Worm (Caenorhabditis elegans) whole organism, L4 larva: ENCODE results near the gene such-1.

ENCODE experiments used
- F44E2.7 ChIP-seq: fragments of 200-800 bp; sonication (Bioruptor generic); IDR thresholded peaks from 2 replicates; pipeline ENCODE4 v2.1.2; 2022; ENCODE audit warnings: missing genetic modification characterization, missing compliant biosample characterization
- T20F7.1 ChIP-seq: fragments of 200-800 bp; sonication (Bioruptor generic); optimal IDR thresholded peaks from 2 replicates; lab custom pipeline; 2018; ENCODE audit warnings: mild to moderate bottlenecking, missing genetic modification characterization, missing compliant biosample characterization
- T26A8.4 ChIP-seq: fragments of 200-800 bp; sonication (Bioruptor generic); IDR thresholded peaks from 2 replicates; pipeline ENCODE4 v1.3.6; 2022; ENCODE audit warnings: missing genetic modification characterization, missing compliant biosample characterization
- Y105C5A.15 ChIP-seq: fragments of 200-800 bp; sonication (Bioruptor generic); IDR thresholded peaks from 2 replicates; pipeline ENCODE4 v1.3.6; 2022; ENCODE audit warnings: missing genetic modification characterization, missing compliant biosample characterization
- ZK337.2 ChIP-seq: fragments of 200-800 bp; sonication (Bioruptor generic); IDR thresholded peaks from 2 replicates; pipeline ENCODE4 v1.3.6; 2022; ENCODE audit warnings: missing genetic modification reagents, missing genetic modification characterization, missing compliant biosample characterization
- aha-1 ChIP-seq: fragments of 150-350 bp; peaks from one replicate; lab custom pipeline; 2014; ENCODE audit warnings: missing biosample characterization, missing genetic modification characterization
- aly-2 ChIP-seq: sonication (generic microtip); optimal IDR thresholded peaks from 2 replicates; lab custom pipeline; 2018; ENCODE audit warnings: missing biosample characterization, missing genetic modification characterization
- ceh-20 ChIP-seq: fragments of 200-800 bp; sonication (Bioruptor generic); IDR thresholded peaks from 2 replicates; pipeline ENCODE4 v1.3.6; 2022; ENCODE audit warnings: missing genetic modification reagents, missing genetic modification characterization, missing compliant biosample characterization
- ceh-28 ChIP-seq: fragments of 150-350 bp; optimal IDR thresholded peaks from 2 replicates; lab custom pipeline; 2014; ENCODE audit warnings: missing biosample characterization, missing genetic modification reagents, missing genetic modification characterization
- ceh-32 ChIP-seq: sonication (generic microtip); optimal IDR thresholded peaks from 2 replicates; lab custom pipeline; 2016; ENCODE audit warnings: mild to moderate bottlenecking, missing genetic modification characterization, missing compliant biosample characterization; ENCODE audit not compliant: poor library complexity
- ceh-44 ChIP-seq: fragments of 200-800 bp; sonication (Bioruptor generic); IDR thresholded peaks from 2 replicates; pipeline ENCODE4 v1.3.6; 2022; ENCODE audit warnings: missing genetic modification reagents, missing genetic modification characterization, missing compliant biosample characterization
- ces-1 ChIP-seq: fragments of 150-350 bp; sonication (generic microtip); optimal IDR thresholded peaks from 4 replicates; lab custom pipeline; 2014; ENCODE audit warnings: missing biosample characterization, missing genetic modification reagents, missing genetic modification characterization
- ctbp-1 ChIP-seq: fragments of 200-800 bp; sonication (Bioruptor generic); IDR thresholded peaks from 2 replicates; pipeline ENCODE4 v1.3.6; 2022; ENCODE audit warnings: missing genetic modification reagents, missing genetic modification characterization, missing compliant biosample characterization
- daf-16 ChIP-seq, 3 experiments: sonication (generic microtip); optimal IDR thresholded peaks; 2 replicates each; lab custom pipeline; 2016 to 2017; ENCODE audit warnings: missing genetic modification characterization in 3 of 3, missing genetic modification reagents in 3 of 3, mild to moderate bottlenecking in 2 of 3, missing compliant biosample characterization in 2 of 3, missing biosample characterization in 1 of 3, moderate library complexity in 1 of 3
- daf-19 ChIP-seq: fragments of 200-800 bp; sonication (Bioruptor generic); conservative IDR thresholded peaks from 2 replicates; pipeline ENCODE4 v1.3.6; 2022; ENCODE audit warnings: missing genetic modification characterization, missing compliant biosample characterization
- daf-8 ChIP-seq: fragments of 200-800 bp; sonication (Bioruptor generic); IDR thresholded peaks from 2 replicates; pipeline ENCODE4 v1.3.6; 2022; ENCODE audit warnings: missing genetic modification characterization, missing compliant biosample characterization
- dmd-8 ChIP-seq: fragments of 200-800 bp; sonication (Bioruptor generic); IDR thresholded peaks from 2 replicates; pipeline ENCODE4 v1.3.6; 2022; ENCODE audit warnings: missing genetic modification characterization, missing compliant biosample characterization
- duxl-1 ChIP-seq: sonication (generic microtip); optimal IDR thresholded peaks from 2 replicates; lab custom pipeline; 2016; ENCODE audit warnings: mild to moderate bottlenecking, missing genetic modification characterization, moderate library complexity, missing compliant biosample characterization; ENCODE audit not compliant: poor library complexity
- egl-43 ChIP-seq: fragments of 200-800 bp; sonication (Bioruptor generic); IDR thresholded peaks from 2 replicates; pipeline ENCODE4 v1.3.6; 2022; ENCODE audit warnings: missing genetic modification reagents, missing genetic modification characterization, missing compliant biosample characterization
- hlh-11 ChIP-seq: fragments of 200-800 bp; sonication (Bioruptor generic); optimal IDR thresholded peaks from 2 replicates; lab custom pipeline; 2018; ENCODE audit warnings: mild to moderate bottlenecking, missing genetic modification characterization, missing compliant biosample characterization
- hlh-30 ChIP-seq: sonication (generic microtip); optimal IDR thresholded peaks from 2 replicates; lab custom pipeline; 2017; ENCODE audit warnings: antibody characterized with exemption, mild to moderate bottlenecking, missing genetic modification characterization, missing compliant biosample characterization; ENCODE audit not compliant: insufficient read depth
- jun-1 ChIP-seq: fragments of 150-350 bp; optimal IDR thresholded peaks from 2 replicates; lab custom pipeline; 2014; ENCODE audit warnings: missing biosample characterization, missing genetic modification reagents, missing genetic modification characterization
- lin-13 ChIP-seq: fragments of 150-350 bp; optimal IDR thresholded peaks from 2 replicates; lab custom pipeline; 2014; ENCODE audit warnings: missing biosample characterization, missing genetic modification reagents, missing genetic modification characterization
- lin-15B ChIP-seq: fragments of 150-350 bp; sonication (generic microtip); optimal IDR thresholded peaks from 3 replicates; lab custom pipeline; 2014; ENCODE audit warnings: missing biosample characterization, missing genetic modification characterization
- lin-39 ChIP-seq: fragments of 150-350 bp; optimal IDR thresholded peaks from 2 replicates; lab custom pipeline; 2014; ENCODE audit warnings: missing biosample characterization, missing genetic modification reagents, missing genetic modification characterization
- madf-5 ChIP-seq, 2 experiments: fragments of 200-800 bp; sonication (Bioruptor generic); IDR thresholded peaks; 2 replicates each; pipeline ENCODE4 v1.3.6; 2022; ENCODE audit warnings: missing compliant biosample characterization in 2 of 2, missing genetic modification characterization in 2 of 2
- madf-9 ChIP-seq: fragments of 200-800 bp; sonication (Bioruptor generic); conservative IDR thresholded peaks from 2 replicates; pipeline ENCODE4 v1.3.6; 2022; ENCODE audit warnings: missing genetic modification reagents, missing genetic modification characterization, missing compliant biosample characterization
- mdt-29 ChIP-seq: fragments of 200-800 bp; sonication (Bioruptor generic); IDR thresholded peaks from 2 replicates; pipeline ENCODE4 v1.3.6; 2022; ENCODE audit warnings: missing genetic modification reagents, missing genetic modification characterization, missing compliant biosample characterization
- mes-2 ChIP-seq: sonication (generic microtip); optimal IDR thresholded peaks from 2 replicates; lab custom pipeline; 2016; ENCODE audit warnings: missing genotype, mild to moderate bottlenecking, missing genetic modification characterization, missing compliant biosample characterization; ENCODE audit not compliant: poor library complexity, severe bottlenecking
- mxl-2 ChIP-seq: fragments of 200-800 bp; sonication (Bioruptor generic); conservative IDR thresholded peaks from 2 replicates; pipeline ENCODE4 v1.3.6; 2022; ENCODE audit warnings: missing genetic modification reagents, missing genetic modification characterization, missing compliant biosample characterization
- nhr-237 ChIP-seq: sonication (generic microtip); optimal IDR thresholded peaks from 2 replicates; lab custom pipeline; 2017; ENCODE audit warnings: missing biosample characterization, missing genetic modification characterization
- nhr-25 ChIP-seq: sonication (generic microtip); optimal IDR thresholded peaks from 2 replicates; lab custom pipeline; 2017; ENCODE audit warnings: missing genetic modification characterization, mild to moderate bottlenecking, missing compliant biosample characterization, antibody characterized with exemption, moderate library complexity, borderline replicate concordance; ENCODE audit not compliant: insufficient read depth
- nhr-42 ChIP-seq: fragments of 200-800 bp; sonication (Bioruptor generic); IDR thresholded peaks from 2 replicates; pipeline ENCODE4 v1.3.6; 2022; ENCODE audit warnings: missing genetic modification characterization, missing compliant biosample characterization
- nhr-77 ChIP-seq: fragments of 150-350 bp; optimal IDR thresholded peaks from 2 replicates; lab custom pipeline; 2014; ENCODE audit warnings: missing biosample characterization, missing genetic modification characterization
- rbr-2 ChIP-seq: sonication (generic microtip); optimal IDR thresholded peaks from 2 replicates; lab custom pipeline; 2016; ENCODE audit warnings: missing genotype, missing genetic modification characterization, missing compliant biosample characterization
- saeg-2 ChIP-seq: fragments of 200-800 bp; sonication (Bioruptor generic); IDR thresholded peaks from 2 replicates; pipeline ENCODE4 v1.3.6; 2022; ENCODE audit warnings: missing genetic modification reagents, missing genetic modification characterization, missing compliant biosample characterization
- set-16 ChIP-seq: fragments of 200-800 bp; sonication (Bioruptor generic); IDR thresholded peaks from 2 replicates; pipeline ENCODE4 v1.3.6; 2022; ENCODE audit warnings: missing genetic modification reagents, missing genetic modification characterization, missing compliant biosample characterization
- skn-1 ChIP-seq: fragments of 150-350 bp; optimal IDR thresholded peaks from 2 replicates; lab custom pipeline; 2014; ENCODE audit warnings: missing biosample characterization, missing genetic modification characterization
- snpc-1.2 ChIP-seq: fragments of 200-800 bp; sonication (Bioruptor generic); IDR thresholded peaks from 2 replicates; pipeline ENCODE4 v1.3.6; 2022; ENCODE audit warnings: missing genetic modification reagents, missing genetic modification characterization, missing compliant biosample characterization
- spr-3 ChIP-seq: fragments of 200-800 bp; sonication (Bioruptor generic); optimal IDR thresholded peaks from 2 replicates; lab custom pipeline; 2018; ENCODE audit warnings: mild to moderate bottlenecking, missing genetic modification characterization, missing compliant biosample characterization
- unc-39 ChIP-seq: sonication (generic microtip); optimal IDR thresholded peaks from 2 replicates; lab custom pipeline; 2017; ENCODE audit warnings: missing biosample characterization, missing genetic modification characterization
- zfp-2 ChIP-seq: sonication (generic microtip); optimal IDR thresholded peaks from 2 replicates; lab custom pipeline; 2016; ENCODE audit warnings: mild to moderate bottlenecking, missing genetic modification characterization, missing compliant biosample characterization
- zip-11 ChIP-seq: fragments of 200-800 bp; sonication (Bioruptor generic); IDR thresholded peaks from 2 replicates; pipeline ENCODE4 v1.3.6; 2022; ENCODE audit warnings: missing genetic modification characterization, missing compliant biosample characterization
- ztf-11 ChIP-seq: fragments of 150-350 bp; optimal IDR thresholded peaks from 2 replicates; lab custom pipeline; 2014; ENCODE audit warnings: missing biosample characterization, missing genetic modification characterization

Gene such-1

ce11 chrIII:11484139-11484590 is 39.4 kb downstream of the such-1 start, which contains the start of gene fbxa-220:
Gene fbxa-220 (minus strand): TSS chrIII:11484189.
- peak; percentile 95 for TF ChIP-seq aha-1 (tag; lab: Kevin White, UChicago)
- TF ChIP-seq egl-43: no peak
- TF ChIP-seq daf-8 (GFP tag; lab: Robert Waterston, UW): no peak

- no peak for TF ChIP-seq mxl-2
- TF ChIP-seq spr-3 (GFP tag; lab: Kevin White, UChicago): no peak
- peak; percentile 55 for TF ChIP-seq set-16 (GFP tag; lab: Robert Waterston, UW)
- no peak for TF ChIP-seq lin-39 (tag; lab: Kevin White, UChicago)
- TF ChIP-seq mes-2 (tag; lab: Kevin White, UChicago): no peak
- no peak for TF ChIP-seq dmd-8 (GFP tag; lab: Robert Waterston, UW)
Measured at ce11 chrIII:11481309-11481845, 42.2 kb downstream of the such-1 start.

ce11 chrIII:11478468-11479363 is 44.8 kb downstream of the such-1 start:
- TF ChIP-seq aly-2 (tag; lab: Kevin White, UChicago) (no peak), lin-15B (tag; lab: Kevin White, UChicago) (no peak), mdt-29 (no peak), nhr-25 (tag; lab: Kevin White, UChicago) (peak; percentile 42), zfp-2 (tag; lab: Kevin White, UChicago) (no peak), daf-19 (GFP tag; lab: Robert Waterston, UW) (no peak), madf-9 (no peak), unc-39 (tag; lab: Kevin White, UChicago) (no peak), duxl-1 (tag; lab: Kevin White, UChicago) (no peak), jun-1 (tag; lab: Kevin White, UChicago) (no peak), lin-13 (GFP tag; lab: Kevin White, UChicago) (no peak), ztf-11 (no peak), hlh-30 (tag; lab: Kevin White, UChicago) (no peak), ceh-20 (no peak), zip-11 (GFP tag; lab: Robert Waterston, UW) (no peak), ceh-44 (GFP tag; lab: Robert Waterston, UW) (0 out of 2 replicates have a peak, but pooled peaks have one; percentile 4), T26A8.4 (GFP tag; lab: Robert Waterston, UW) (no peak), set-16 (GFP tag; lab: Robert Waterston, UW) (0 out of 2 replicates have a peak, but pooled peaks have one; percentile 22), nhr-42 (GFP tag; lab: Robert Waterston, UW) (0 out of 2 replicates have a peak, but pooled peaks have one; percentile 35), daf-16 (GFP tag; optimal IDR thresholded peaks at IDR 0.05; lab: Kevin White, UChicago) (no peak), daf-16 (tag; optimal IDR thresholded peaks at IDR 0.05; lab: Kevin White, UChicago) (no peak), ces-1 (GFP tag; lab: Kevin White, UChicago) (no peak), ctbp-1 (GFP tag; lab: Robert Waterston, UW) (no peak), rbr-2 (tag; lab: Kevin White, UChicago) (no peak), madf-5 (GFP tag; IDR thresholded peaks at IDR 0.05; lab: Robert Waterston, UW) (no peak), mxl-2 (no peak), skn-1 (tag; lab: Kevin White, UChicago) (no peak), ZK337.2 (GFP tag; lab: Robert Waterston, UW) (no peak), T20F7.1 (GFP tag; lab: Kevin White, UChicago) (no peak), Y105C5A.15 (GFP tag; lab: Robert Waterston, UW) (no peak), ceh-28 (no peak), nhr-77 (tag; lab: Kevin White, UChicago) (no peak), aha-1 (tag; lab: Kevin White, UChicago) (no peak), F44E2.7 (GFP tag; lab: Robert Waterston, UW) (no peak), hlh-11 (no peak), snpc-1.2 (no peak), saeg-2 (GFP tag; lab: Robert Waterston, UW) (no peak), ceh-32 (no peak), nhr-237 (tag; lab: Kevin White, UChicago) (no peak)
